Fruit fly (Drosophila melanogaster): Measurements from ENCODE around the gene CG15435.

DNA sequence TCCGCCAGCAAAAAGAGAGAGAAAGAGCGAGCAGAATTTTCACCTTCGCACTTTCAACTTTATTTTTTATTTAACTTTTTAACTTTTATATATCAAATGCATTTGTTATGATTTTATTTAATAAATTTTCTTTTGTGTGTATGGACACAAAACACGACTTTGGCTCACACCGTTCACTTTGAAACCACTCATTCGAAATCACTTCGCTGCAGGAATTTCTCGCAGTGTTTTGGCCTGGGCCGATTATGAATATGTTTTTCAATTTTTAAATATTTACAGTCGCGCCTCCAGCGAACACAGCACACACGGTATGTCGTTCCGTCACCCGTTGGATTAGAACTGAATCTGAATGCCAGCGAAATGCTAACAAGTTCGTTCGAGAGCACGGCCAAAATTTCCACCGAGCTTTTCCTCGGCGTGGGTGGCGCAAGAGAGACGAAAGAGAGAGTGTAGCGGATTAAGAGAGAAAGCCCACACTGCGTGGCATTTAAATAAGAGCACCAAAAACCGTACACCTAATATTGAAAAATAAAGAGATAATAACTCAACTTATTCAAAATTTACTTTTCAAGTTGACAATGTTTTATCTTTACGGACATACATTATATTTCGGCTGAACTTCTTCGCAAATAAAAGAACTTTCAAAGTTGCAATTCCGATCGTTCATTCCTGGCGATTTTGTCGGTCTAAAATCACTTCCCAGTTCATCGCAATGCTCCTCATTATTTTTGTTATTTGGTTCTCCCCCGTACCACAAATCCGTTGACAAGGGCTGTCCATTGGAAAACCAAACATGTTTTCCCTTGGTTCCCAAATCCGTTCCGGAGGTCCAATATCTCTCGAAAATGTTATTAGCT is 18.4 kb upstream of the CG15435 start, which contains the start of gene CG15431:
- no peak for TF ChIP-seq CG8478 (optimal IDR thresholded peaks at IDR 0.05)
- no peak for TF ChIP-seq CTCF (optimal IDR thresholded peaks at IDR 0.05)
